Fruit fly (Drosophila melanogaster) whole organism, prepupa: Measurements from ENCODE around the gene CG13930.

Experiments used
- Blimp-1 ChIP-seq: fragments of 200-800 bp; sonication (Bioruptor generic); optimal IDR thresholded peaks from 3 replicates; lab custom pipeline; 2017; ENCODE audit warnings: missing biosample characterization, missing genetic modification characterization, mild to moderate bottlenecking, moderate library complexity, missing genetic modification reagents
- CG15336 ChIP-seq: fragments of 200-800 bp; sonication (Bioruptor generic); IDR thresholded peaks from 2 replicates; pipeline ENCODE4 v1.3.6; 2022; ENCODE audit warnings: missing biosample characterization, missing genetic modification characterization
- CG1621 ChIP-seq: fragments of 200-800 bp; sonication (Bioruptor generic); optimal IDR thresholded peaks from 3 replicates; lab custom pipeline; 2018; ENCODE audit warnings: missing biosample characterization, mild to moderate bottlenecking, missing genetic modification characterization
- CG16779 ChIP-seq: fragments of 200-800 bp; sonication (Bioruptor generic); optimal IDR thresholded peaks from 3 replicates; lab custom pipeline; 2017; ENCODE audit warnings: missing biosample characterization, mild to moderate bottlenecking, missing genetic modification characterization
- CG31627 ChIP-seq: fragments of 200-800 bp; sonication (Bioruptor generic); optimal IDR thresholded peaks from 3 replicates; lab custom pipeline; 2016; ENCODE audit warnings: missing biosample characterization, missing genetic modification characterization
- CG32006 ChIP-seq: fragments of 200-800 bp; sonication (Bioruptor generic); optimal IDR thresholded peaks from 3 replicates; lab custom pipeline; 2017; ENCODE audit warnings: missing biosample characterization, mild to moderate bottlenecking, missing genetic modification characterization
- CG4318 ChIP-seq: fragments of 200-800 bp; sonication (Bioruptor generic); optimal IDR thresholded peaks from 3 replicates; lab custom pipeline; 2017; ENCODE audit warnings: missing biosample characterization, mild to moderate bottlenecking, missing genetic modification characterization
- CG6792 ChIP-seq: fragments of 200-800 bp; sonication (Bioruptor generic); optimal IDR thresholded peaks from 3 replicates; lab custom pipeline; 2016; ENCODE audit warnings: missing biosample characterization, missing genetic modification characterization
- CG6808 ChIP-seq: fragments of 200-800 bp; sonication (Bioruptor generic); optimal IDR thresholded peaks from 3 replicates; lab custom pipeline; 2017; ENCODE audit warnings: missing biosample characterization, missing genetic modification characterization, mild to moderate bottlenecking, moderate library complexity, missing genetic modification reagents
- CG6854 ChIP-seq: fragments of 200-800 bp; sonication (Bioruptor generic); optimal IDR thresholded peaks from 2 replicates; lab custom pipeline; 2017; ENCODE audit warnings: missing biosample characterization, mild to moderate bottlenecking, missing genetic modification characterization
- CG8119 ChIP-seq: fragments of 200-800 bp; sonication (Bioruptor generic); IDR thresholded peaks from 3 replicates; pipeline ENCODE4 v1.3.6; 2022; ENCODE audit warnings: missing biosample characterization, missing genetic modification characterization
- Eip75B ChIP-seq: fragments of 200-800 bp; sonication (Bioruptor generic); optimal IDR thresholded peaks from 3 replicates; lab custom pipeline; 2016; ENCODE audit warnings: missing biosample characterization, missing genetic modification characterization
- Eip78C ChIP-seq: fragments of 200-800 bp; sonication (Bioruptor generic); peaks from one replicate; lab custom pipeline; 2016; ENCODE audit warnings: missing biosample characterization, missing genetic modification characterization
- Ets21C ChIP-seq: fragments of 200-800 bp; sonication (Bioruptor generic); optimal IDR thresholded peaks from 3 replicates; lab custom pipeline; 2016; ENCODE audit warnings: missing biosample characterization, missing genetic modification characterization
- Ets96B ChIP-seq: fragments of 200-800 bp; optimal IDR thresholded peaks from 2 replicates; lab custom pipeline; 2019; ENCODE audit warnings: missing biosample characterization, mild to moderate bottlenecking, missing genetic modification characterization, moderate library complexity
- Hr38 ChIP-seq: sonication (Bioruptor generic); optimal IDR thresholded peaks from 2 replicates; lab custom pipeline; 2016; ENCODE audit warnings: missing biosample characterization, missing genetic modification characterization
- Hr39 ChIP-seq: fragments of 200-800 bp; sonication (Bioruptor generic); optimal IDR thresholded peaks from 2 replicates; lab custom pipeline; 2016; ENCODE audit warnings: missing biosample characterization, missing genetic modification characterization
- Hr4 ChIP-seq: fragments of 200-800 bp; sonication (Bioruptor generic); optimal IDR thresholded peaks from 3 replicates; lab custom pipeline; 2016; ENCODE audit warnings: missing biosample characterization, missing genetic modification characterization
- Smox ChIP-seq: fragments of 200-800 bp; sonication (Bioruptor generic); optimal IDR thresholded peaks from 3 replicates; lab custom pipeline; 2016; ENCODE audit warnings: missing biosample characterization, missing genetic modification characterization
- Sox102F ChIP-seq: fragments of 200-800 bp; sonication (Bioruptor generic); optimal IDR thresholded peaks from 2 replicates; lab custom pipeline; 2016; ENCODE audit warnings: missing biosample characterization, mild to moderate bottlenecking, missing genetic modification characterization
- Sox15 ChIP-seq: fragments of 200-800 bp; sonication (Bioruptor generic); optimal IDR thresholded peaks from 3 replicates; lab custom pipeline; 2016; ENCODE audit warnings: missing biosample characterization, missing genetic modification characterization
- acj6 ChIP-seq: fragments of 200-800 bp; sonication (Bioruptor generic); optimal IDR thresholded peaks from 3 replicates; lab custom pipeline; 2016; ENCODE audit warnings: missing biosample characterization, missing genetic modification characterization
- cyc ChIP-seq: fragments of 200-800 bp; sonication (Bioruptor generic); optimal IDR thresholded peaks from 3 replicates; lab custom pipeline; 2016; ENCODE audit warnings: missing biosample characterization, missing genetic modification characterization
- dac ChIP-seq: fragments of 200-800 bp; sonication (Bioruptor generic); optimal IDR thresholded peaks from 2 replicates; lab custom pipeline; 2017; ENCODE audit warnings: missing biosample characterization, mild to moderate bottlenecking, missing genetic modification characterization
- lz ChIP-seq: fragments of 200-800 bp; sonication (Bioruptor generic); optimal IDR thresholded peaks from 3 replicates; lab custom pipeline; 2016; ENCODE audit warnings: missing biosample characterization, missing genetic modification characterization
- net ChIP-seq: fragments of 200-800 bp; sonication (Bioruptor generic); optimal IDR thresholded peaks from 3 replicates; lab custom pipeline; 2016; ENCODE audit warnings: missing biosample characterization, missing genetic modification characterization
- svp ChIP-seq: fragments of 200-800 bp; sonication (Bioruptor generic); peaks from one replicate; lab custom pipeline; 2016; ENCODE audit warnings: missing biosample characterization, missing genetic modification characterization

The CG13930 gene

dm6 chr3L:1629064-1629777, 43.3 kb downstream of the CG13930 start, which contains the start of gene GC:
GC (minus strand) TSS chr3L:1629301.
- TF ChIP-seq CG31627 (peak; percentile 17), Sox102F (GFP tag; lab: Kevin White, UChicago) (peak; percentile 19), Sox15 (GFP tag; lab: Kevin White, UChicago) (no peak), CG8119 (GFP tag; lab: Robert Waterston, UW) (0 out of 3 replicates have a peak, but pooled peaks have one; percentile 28), acj6 (GFP tag; lab: Kevin White, UChicago) (peak; percentile 36), Blimp-1 (no peak), CG15336 (0 out of 2 replicates have a peak, but pooled peaks have one; percentile 18), CG6808 (GFP tag; lab: Kevin White, UChicago) (no peak), dac (GFP tag; lab: Kevin White, UChicago) (no peak), Ets21C (GFP tag; lab: Kevin White, UChicago) (peak; percentile 23), CG16779 (tag; lab: Kevin White, UChicago) (no peak), CG6792 (no peak), Hr4 (GFP tag; lab: Kevin White, UChicago) (peak; percentile 49), CG32006 (GFP tag; lab: Kevin White, UChicago) (peak; percentile 43), Smox (GFP tag; lab: Kevin White, UChicago) (peak; percentile 34), Hr38 (GFP tag; lab: Kevin White, UChicago) (no peak), net (GFP tag; lab: Kevin White, UChicago) (peak; percentile 16), lz (GFP tag; lab: Kevin White, UChicago) (peak; percentile 9), Eip75B (peak; percentile 12), Eip78C (GFP tag; lab: Kevin White, UChicago) (no peak), Hr39 (GFP tag; lab: Kevin White, UChicago) (peak; percentile 37)

dm6 chr3L:1628176-1628866, 44.2 kb downstream of the CG13930 start, which contains the start of gene CG13928:
CG13928 (minus strand) TSS chr3L:1628377.
- TF ChIP-seq Ets96B (tag; lab: Kevin White, UChicago) = no peak
- TF ChIP-seq CG4318 = no peak
- TF ChIP-seq svp = peak; percentile 29
- TF ChIP-seq Smox (GFP tag; lab: Kevin White, UChicago) = no peak
- TF ChIP-seq, all 60 proteins: peak for 1

dm6 chr3L:1626924-1627323, 45.6 kb downstream of the CG13930 start:
- TF ChIP-seq svp (peak; percentile 38), CG6854 (GFP tag; lab: Kevin White, UChicago) (no peak), CG16779 (tag; lab: Kevin White, UChicago) (no peak), cyc (GFP tag; lab: Kevin White, UChicago) (no peak), Blimp-1 (no peak), Ets96B (tag; lab: Kevin White, UChicago) (no peak), CG1621 (tag; lab: Kevin White, UChicago) (no peak)
